Worm (Caenorhabditis elegans) whole organism, young adult: Measurements from ENCODE around the gene ftt-2.

ENCODE experiments used
- D2030.7 ChIP-seq: fragments of 200-800 bp; sonication (Bioruptor generic); IDR thresholded peaks from 2 replicates; pipeline ENCODE4 v1.3.6; 2022; ENCODE audit warnings: missing genetic modification reagents, missing genetic modification characterization, missing compliant biosample characterization
- T26A5.8 ChIP-seq: sonication (generic microtip); optimal IDR thresholded peaks from 2 replicates; lab custom pipeline; 2016; ENCODE audit warnings: missing genetic modification characterization, missing compliant biosample characterization
- Y79H2A.3 ChIP-seq: fragments of 200-800 bp; sonication (Bioruptor generic); conservative IDR thresholded peaks from 2 replicates; pipeline ENCODE4 v1.3.6; 2022; ENCODE audit warnings: missing genetic modification reagents, missing genetic modification characterization, missing compliant biosample characterization
- ama-1 ChIP-seq, 3 experiments: fragments of 150-350 bp in 1 of 3; sonication (generic microtip) in 2 of 3; optimal IDR thresholded peaks; 2 replicates each; lab custom pipeline; 2014 to 2018; ENCODE audit warnings: missing biosample characterization in 2 of 3, missing genetic modification characterization in 2 of 3, missing genetic modification reagents in 2 of 3
- dpl-1 ChIP-seq: fragments of 150-350 bp; optimal IDR thresholded peaks from 2 replicates; lab custom pipeline; 2014; ENCODE audit warnings: missing biosample characterization, missing genetic modification reagents, missing genetic modification characterization
- hlh-12 ChIP-seq: sonication (generic microtip); optimal IDR thresholded peaks from 2 replicates; lab custom pipeline; 2016; ENCODE audit warnings: missing genetic modification characterization, missing compliant biosample characterization
- hlh-26 ChIP-seq: fragments of 200-800 bp; sonication (Bioruptor generic); conservative IDR thresholded peaks from 2 replicates; pipeline ENCODE4 v1.3.6; 2022; ENCODE audit warnings: missing genetic modification reagents, missing genetic modification characterization, missing compliant biosample characterization
- madf-3 ChIP-seq: fragments of 200-800 bp; sonication (Bioruptor generic); IDR thresholded peaks from 2 replicates; pipeline ENCODE4 v1.3.6; 2022; ENCODE audit warnings: missing genetic modification reagents, missing genetic modification characterization, missing compliant biosample characterization
- mel-28 ChIP-seq: sonication (generic microtip); optimal IDR thresholded peaks from 2 replicates; lab custom pipeline; 2016; ENCODE audit warnings: borderline replicate concordance, mild to moderate bottlenecking, missing genetic modification characterization, missing compliant biosample characterization
- nfya-1 ChIP-seq: sonication (generic microtip); optimal IDR thresholded peaks from 2 replicates; lab custom pipeline; 2017; ENCODE audit warnings: antibody characterized with exemption, missing compliant biosample characterization, missing genetic modification characterization, borderline replicate concordance; ENCODE audit not compliant: insufficient read depth
- snpc-4 ChIP-seq, 5 experiments: fragments of 150-350 bp in 1 of 5; sonication (generic microtip) in 4 of 5; optimal IDR thresholded peaks; 2 replicates each; lab custom pipeline; 2014 to 2018; ENCODE audit warnings: missing genetic modification characterization in 5 of 5, missing biosample characterization in 3 of 5, antibody characterized with exemption in 2 of 5, mild to moderate bottlenecking in 2 of 5, missing compliant biosample characterization in 2 of 5, missing genotype in 2 of 5, moderate library complexity in 2 of 5, missing genetic modification reagents in 1 of 5
- tlf-1 ChIP-seq: fragments of 200-800 bp; sonication (Bioruptor generic); optimal IDR thresholded peaks from 2 replicates; lab custom pipeline; 2018; ENCODE audit warnings: mild to moderate bottlenecking, missing genetic modification characterization, missing compliant biosample characterization
- unc-62 ChIP-seq: fragments of 150-350 bp; optimal IDR thresholded peaks from 2 replicates; lab custom pipeline; 2014; ENCODE audit warnings: missing biosample characterization, missing genetic modification reagents, missing genetic modification characterization

ce11 chrX:11606815-11607499 is 1.7 kb upstream of the ftt-2 start:
- TF ChIP-seq Y79H2A.3: no peak
- TF ChIP-seq hlh-12 (tag; lab: Kevin White, UChicago): no peak
- no peak for TF ChIP-seq nfya-1
- no peak for TF ChIP-seq T26A5.8 (tag; lab: Kevin White, UChicago)
- TF ChIP-seq ama-1 (optimal IDR thresholded peaks at IDR 0.05; lab: Kevin White, UChicago): no peak
- TF ChIP-seq ama-1 (GFP tag; optimal IDR thresholded peaks at IDR 0.05; lab: Kevin White, UChicago): no peak
- no peak for TF ChIP-seq D2030.7 (GFP tag; lab: Robert Waterston, UW)
- no peak for TF ChIP-seq mel-28 (tag; lab: Kevin White, UChicago)
- no peak for TF ChIP-seq madf-3 (GFP tag; lab: Robert Waterston, UW)
- no peak for TF ChIP-seq dpl-1 (GFP tag; lab: Kevin White, UChicago)
- no peak for TF ChIP-seq tlf-1 (GFP tag; lab: Kevin White, UChicago)
- no peak for TF ChIP-seq snpc-4 (GFP tag; optimal IDR thresholded peaks at IDR 0.05; lab: Kevin White, UChicago)
- no peak for TF ChIP-seq snpc-4 (tag; optimal IDR thresholded peaks at IDR 0.05; lab: Kevin White, UChicago)
- TF ChIP-seq unc-62: no peak
- TF ChIP-seq hlh-26 (GFP tag; lab: Robert Waterston, UW): no peak
